Worm (Caenorhabditis elegans) whole organism, L4/young adult: Measurements from ENCODE around the gene ppgn-1.

Experiments used
- W03F9.2 ChIP-seq: fragments of 150-350 bp; optimal IDR thresholded peaks from 2 replicates; lab custom pipeline; 2014; ENCODE audit warnings: missing biosample characterization, missing genetic modification characterization
- dao-5 ChIP-seq: sonication (generic microtip); optimal IDR thresholded peaks from 2 replicates; lab custom pipeline; 2016; ENCODE audit warnings: missing genotype, missing genetic modification characterization, moderate library complexity, missing compliant biosample characterization
- him-1 ChIP-seq: sonication (generic microtip); optimal IDR thresholded peaks from 2 replicates; lab custom pipeline; 2016; ENCODE audit warnings: missing genotype, missing genetic modification reagents, missing genetic modification characterization, missing compliant biosample characterization

- TF ChIP-seq him-1 (tag; lab: Kevin White, UChicago) (no peak), W03F9.2 (no peak), dao-5 (tag; lab: Kevin White, UChicago) (no peak)
Observed at ce11 chrIV:2398317-2398716, 49.6 kb upstream of the ppgn-1 start.
